Worm (Caenorhabditis elegans) whole organism, L3 larva: ENCODE data around the gene sri-19.
"Not testable (repeated sequence)": the region's sequence is repeated elsewhere in the genome, so short reads cannot be mapped to it uniquely, and the experiment has no call there.

Experiments used
- ZK546.5 ChIP-seq: sonication (generic microtip); optimal IDR thresholded peaks from 2 replicates; lab custom pipeline; 2017; ENCODE audit warnings: missing biosample characterization, missing genetic modification characterization
- ceh-82 ChIP-seq: fragments of 150-350 bp; optimal IDR thresholded peaks from 2 replicates; lab custom pipeline; 2014; ENCODE audit warnings: missing biosample characterization, missing genetic modification characterization
- egl-27 ChIP-seq: sonication (generic microtip); optimal IDR thresholded peaks from 4 replicates; lab custom pipeline; 2017; ENCODE audit warnings: missing biosample characterization, missing genetic modification reagents, missing genetic modification characterization
- egl-5 ChIP-seq: fragments of 150-350 bp; optimal IDR thresholded peaks from 2 replicates; lab custom pipeline; 2017; ENCODE audit warnings: missing biosample characterization, missing genetic modification reagents, missing genetic modification characterization, inconsistent platforms
- elt-1 ChIP-seq: fragments of 150-350 bp; optimal IDR thresholded peaks from 2 replicates; lab custom pipeline; 2014; ENCODE audit warnings: missing biosample characterization, missing genetic modification characterization
- elt-2 ChIP-seq: sonication (generic microtip); optimal IDR thresholded peaks from 2 replicates; lab custom pipeline; 2016; ENCODE audit warnings: missing genetic modification reagents, mild to moderate bottlenecking, missing genetic modification characterization, missing compliant biosample characterization
- fkh-10 ChIP-seq: sonication (generic microtip); optimal IDR thresholded peaks from 2 replicates; lab custom pipeline; 2017; ENCODE audit warnings: missing biosample characterization, missing genetic modification reagents, missing genetic modification characterization
- fos-1 ChIP-seq: fragments of 150-350 bp; optimal IDR thresholded peaks from 2 replicates; lab custom pipeline; 2014; ENCODE audit warnings: missing biosample characterization, missing genetic modification characterization
- jun-1 ChIP-seq: fragments of 150-350 bp; optimal IDR thresholded peaks from 2 replicates; lab custom pipeline; 2014; ENCODE audit warnings: missing biosample characterization, missing genetic modification reagents, missing genetic modification characterization
- lin-15B ChIP-seq: fragments of 150-350 bp; optimal IDR thresholded peaks from 2 replicates; lab custom pipeline; 2014; ENCODE audit warnings: missing biosample characterization, missing genetic modification characterization
- lin-39 ChIP-seq: fragments of 150-350 bp; optimal IDR thresholded peaks from 2 replicates; lab custom pipeline; 2018; ENCODE audit warnings: missing biosample characterization, missing genetic modification reagents, missing genetic modification characterization
- mdl-1 ChIP-seq: fragments of 150-350 bp; optimal IDR thresholded peaks from 2 replicates; lab custom pipeline; 2014; ENCODE audit warnings: missing biosample characterization, missing genetic modification characterization
- nfya-1 ChIP-seq: sonication (generic microtip); optimal IDR thresholded peaks from 2 replicates; lab custom pipeline; 2017; ENCODE audit warnings: missing genetic modification characterization, mild to moderate bottlenecking, missing compliant biosample characterization, antibody characterized with exemption, moderate library complexity; ENCODE audit not compliant: insufficient read depth
- nhr-11 ChIP-seq: fragments of 150-350 bp; optimal IDR thresholded peaks from 2 replicates; lab custom pipeline; 2014; ENCODE audit warnings: missing biosample characterization, missing genetic modification characterization
- nhr-23 ChIP-seq: fragments of 150-350 bp; optimal IDR thresholded peaks from 2 replicates; lab custom pipeline; 2014; ENCODE audit warnings: missing biosample characterization, missing genetic modification reagents, missing genetic modification characterization
- nhr-237 ChIP-seq: fragments of 150-350 bp; optimal IDR thresholded peaks from 2 replicates; lab custom pipeline; 2014; ENCODE audit warnings: missing biosample characterization, missing genetic modification characterization
- nhr-25 ChIP-seq: sonication (generic microtip); optimal IDR thresholded peaks from 2 replicates; lab custom pipeline; 2017; ENCODE audit warnings: missing biosample characterization, missing genetic modification characterization
- nhr-67 ChIP-seq: fragments of 150-350 bp; optimal IDR thresholded peaks from 2 replicates; lab custom pipeline; 2014; ENCODE audit warnings: missing biosample characterization, missing genetic modification characterization
- nhr-76 ChIP-seq: fragments of 150-350 bp; sonication (generic microtip); optimal IDR thresholded peaks from 5 replicates; lab custom pipeline; 2014; ENCODE audit warnings: missing biosample characterization, missing genetic modification characterization
- pha-4 ChIP-seq: fragments of 150-350 bp; optimal IDR thresholded peaks from 2 replicates; lab custom pipeline; 2014; ENCODE audit warnings: missing biosample characterization, missing genetic modification reagents, missing genetic modification characterization
- sea-2 ChIP-seq: fragments of 150-350 bp; sonication (generic microtip); optimal IDR thresholded peaks from 4 replicates; lab custom pipeline; 2014; ENCODE audit warnings: missing biosample characterization, missing genetic modification reagents, missing genetic modification characterization
- skn-1 ChIP-seq: fragments of 150-350 bp; optimal IDR thresholded peaks from 2 replicates; lab custom pipeline; 2014; ENCODE audit warnings: missing biosample characterization, missing genetic modification characterization
- ztf-11 ChIP-seq: fragments of 150-350 bp; optimal IDR thresholded peaks from 2 replicates; lab custom pipeline; 2014; ENCODE audit warnings: missing biosample characterization, missing genetic modification characterization

Gene sri-19

ce11 chrIV:10978641-10979040, 20.5 kb downstream of the sri-19 start:
- TF ChIP-seq ZK546.5 (tag; lab: Kevin White, UChicago): no peak
- peak; percentile 61 for TF ChIP-seq nhr-25 (tag; lab: Kevin White, UChicago)
- TF ChIP-seq, all 47 proteins: peak for 1

ce11 chrIV:10979689-10980088, 21.5 kb downstream of the sri-19 start:
- peak; percentile 30 for TF ChIP-seq nfya-1 (tag; lab: Kevin White, UChicago)
- TF ChIP-seq ztf-11 (tag; lab: Kevin White, UChicago): no peak
- peak; percentile 34 for TF ChIP-seq lin-39 (tag; lab: Kevin White, UChicago)
- peak; percentile 12 for TF ChIP-seq egl-5 (tag; lab: Kevin White, UChicago)
- TF ChIP-seq fkh-10 (GFP tag; lab: Kevin White, UChicago): peak; percentile 53

- TF ChIP-seq nhr-25 (tag; lab: Kevin White, UChicago) (peak; percentile 6), elt-2 (tag; lab: Kevin White, UChicago) (peak; percentile 17), nhr-237 (tag; lab: Kevin White, UChicago) (no peak), pha-4 (tag; lab: Kevin White, UChicago) (peak; percentile 38)
Measured at ce11 chrIV:10980628-10981027, 22.5 kb downstream of the sri-19 start.

ce11 chrIV:10981761-10982160, 23.6 kb downstream of the sri-19 start, which contains the start of gene Y43E12A.2:
TSS of gene Y43E12A.2 (plus strand) at chrIV:10982061.
- TF ChIP-seq pha-4 (tag; lab: Kevin White, UChicago) (peak; percentile 14), mdl-1 (tag; lab: Kevin White, UChicago) (no peak)

ce11 chrIV:10985568-10986035, 27.4 kb downstream of the sri-19 start, which contains the start of gene cyb-2.1:
TSS of gene cyb-2.1 (plus strand) at chrIV:10985985.
- TF ChIP-seq sea-2 (GFP tag; lab: Kevin White, UChicago) (no peak), jun-1 (tag; lab: Kevin White, UChicago) (no peak), elt-2 (tag; lab: Kevin White, UChicago) (no peak), elt-1 (tag; lab: Kevin White, UChicago) (no peak), pha-4 (tag; lab: Kevin White, UChicago) (no peak), egl-27 (tag; lab: Kevin White, UChicago) (no peak), nhr-237 (tag; lab: Kevin White, UChicago) (no peak)

ce11 chrIV:10987342-10987945, 29.3 kb downstream of the sri-19 start, which contains the start of gene Y43E12A.3:
TSS of gene Y43E12A.3 (plus strand) at chrIV:10987895.
- not testable (repeated sequence) for TF ChIP-seq elt-1 (tag; lab: Kevin White, UChicago); sea-2 (GFP tag; lab: Kevin White, UChicago); nhr-23 (tag; lab: Kevin White, UChicago)

- TF ChIP-seq lin-39 (tag; lab: Kevin White, UChicago) (no peak), ztf-11 (tag; lab: Kevin White, UChicago) (no peak), nhr-11 (tag; lab: Kevin White, UChicago) (no peak), lin-15B (tag; lab: Kevin White, UChicago) (no peak), ceh-82 (tag; lab: Kevin White, UChicago) (no peak)
Measured at ce11 chrIV:10990699-10991098, 32.5 kb downstream of the sri-19 start, which contains the start of gene F13H10.5. TSS of gene F13H10.5 (plus strand) at chrIV:10990999.

ce11 chrIV:11001614-11002013, 43.4 kb downstream of the sri-19 start, which contains the start of gene F13H10.9:
TSS of gene F13H10.9 (plus strand) at chrIV:11001914.
- TF ChIP-seq egl-27 (tag; lab: Kevin White, UChicago) (no peak), nhr-76 (tag; lab: Kevin White, UChicago) (no peak), fos-1 (tag; lab: Kevin White, UChicago) (no peak), skn-1 (tag; lab: Kevin White, UChicago) (no peak), nhr-67 (tag; lab: Kevin White, UChicago) (no peak)
